Worm (Caenorhabditis elegans): ENCODE data around the gene daf-7.

DNA sequence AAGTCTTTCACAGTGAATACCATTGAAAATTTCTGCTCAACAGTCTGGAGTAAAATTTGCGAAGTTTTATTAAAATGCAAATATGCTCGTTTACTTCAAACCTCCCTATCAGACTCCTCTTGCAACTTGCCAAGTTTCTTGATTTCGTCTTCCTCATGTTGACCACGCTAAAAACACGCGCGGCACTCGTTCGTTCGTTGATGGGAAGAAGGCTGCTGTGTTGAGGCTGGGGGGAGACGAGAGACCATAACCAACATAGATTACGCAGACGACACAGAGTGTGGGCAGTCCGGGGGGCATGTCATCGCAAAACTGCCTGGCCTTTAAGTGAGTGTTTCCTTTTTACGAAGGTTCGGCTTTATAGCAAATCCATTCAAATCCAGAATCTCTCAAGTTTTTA is 32.4 kb downstream of the daf-7 start:
- TF ChIP-seq ztf-29 (GFP tag; IDR thresholded peaks at IDR 0.05) (no peak), klf-2 (GFP tag; conservative IDR thresholded peaks at IDR 0.05) (no peak), flt-1 (GFP tag; IDR thresholded peaks at IDR 0.05) (no peak), ztf-23 (GFP tag; IDR thresholded peaks at IDR 0.05) (no peak), tab-1 (GFP tag; IDR thresholded peaks at IDR 0.05) (no peak), ref-1 (GFP tag; conservative IDR thresholded peaks at IDR 0.05) (no peak)
